Worm (Caenorhabditis elegans): ENCODE measurements around the gene T28A11.25.

Gene T28A11.25

DNA sequence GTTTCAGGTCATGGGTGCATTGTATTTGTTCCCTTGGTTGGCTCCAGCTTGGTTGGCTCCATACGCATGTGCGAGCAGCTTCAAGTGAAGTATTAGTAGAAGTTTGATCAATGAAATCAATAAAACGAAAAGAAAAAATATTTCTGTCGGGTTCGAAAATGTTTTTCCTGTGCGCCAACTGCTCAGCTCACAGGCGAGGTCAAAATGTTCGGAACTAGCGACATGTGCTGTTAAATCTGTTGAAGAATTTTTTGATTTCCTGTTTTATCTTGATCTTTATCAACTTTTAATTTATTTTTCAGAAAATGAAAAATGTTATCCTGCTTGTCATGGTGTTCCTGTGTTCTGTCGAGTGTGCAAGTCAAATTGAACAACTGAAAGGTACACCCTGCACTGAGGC, at the start of gene T28A11.25:
Gene T28A11.25, plus strand, starts transcription at position 301 of the 400 bp plus-strand sequence.
- TF ChIP-seq flt-1 (GFP tag; IDR thresholded peaks at IDR 0.05): no peak
- TF ChIP-seq ztf-29 (GFP tag; IDR thresholded peaks at IDR 0.05): no peak

DNA sequence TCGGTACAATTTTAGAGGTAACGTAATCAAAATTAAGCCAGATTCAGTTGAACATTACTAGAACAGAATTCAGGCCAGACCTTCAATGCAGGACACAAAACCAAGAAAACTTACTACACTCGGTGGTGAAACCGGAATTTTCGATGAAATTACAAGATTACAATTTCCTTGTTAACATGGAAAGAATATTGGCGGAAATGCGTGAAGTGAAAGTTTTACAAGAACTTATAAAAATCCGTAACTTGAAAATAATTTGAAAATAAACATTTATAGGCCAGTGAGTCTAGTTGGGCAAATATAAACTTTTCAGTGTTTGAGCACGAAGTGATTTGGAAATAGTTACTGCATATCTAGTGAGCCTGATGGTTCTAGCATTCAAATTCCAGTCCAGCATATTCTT, 46.7 kb upstream of the T28A11.25 start, which contains the start of gene K08D9.6:
Gene K08D9.6, minus strand, starts transcription at position 101 of the 400 bp plus-strand sequence.
- no peak for TF ChIP-seq tab-1 (GFP tag; IDR thresholded peaks at IDR 0.05)
- TF ChIP-seq ztf-29 (GFP tag; IDR thresholded peaks at IDR 0.05): no peak
- TF ChIP-seq med-1 (GFP tag; optimal IDR thresholded peaks at IDR 0.05; ENCODE audit: insufficient read depth): no peak
- TF ChIP-seq ztf-23 (GFP tag; IDR thresholded peaks at IDR 0.05): no peak
- no peak for TF ChIP-seq T22C8.4 (GFP tag; IDR thresholded peaks at IDR 0.05)
- no peak for TF ChIP-seq flt-1 (GFP tag; IDR thresholded peaks at IDR 0.05)
- no peak for TF ChIP-seq ref-1 (GFP tag; conservative IDR thresholded peaks at IDR 0.05)
- TF ChIP-seq cog-1 (tag; optimal IDR thresholded peaks at IDR 0.05): no peak
- TF ChIP-seq klf-2 (GFP tag; conservative IDR thresholded peaks at IDR 0.05): no peak

DNA sequence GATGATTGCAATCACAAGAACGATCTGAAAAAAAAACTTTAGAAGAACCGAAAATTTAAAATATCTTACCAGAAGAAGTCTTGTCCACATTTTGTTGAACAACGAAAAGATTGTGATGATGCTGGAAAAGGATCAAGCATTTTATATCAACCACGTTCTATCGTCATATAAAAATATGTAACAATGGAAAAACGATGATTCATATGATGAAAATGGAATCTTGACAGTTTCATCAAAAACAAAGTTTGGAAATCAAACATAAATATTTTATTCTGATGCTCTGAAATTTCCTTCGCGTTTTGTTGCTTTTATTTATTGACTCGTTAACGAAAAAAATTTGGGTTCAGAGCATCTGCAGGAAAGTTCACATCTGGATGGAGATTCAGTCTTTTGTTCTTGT, 45.0 kb upstream of the T28A11.25 start, which contains the start of the genes K08D9.9 and str-16:
Gene K08D9.9, minus strand, starts transcription at position 101 of the 400 bp plus-strand sequence.
Gene str-16, plus strand, starts transcription at position 266 of the 400 bp plus-strand sequence.
- TF ChIP-seq med-1 (GFP tag; optimal IDR thresholded peaks at IDR 0.05; ENCODE audit: insufficient read depth) (no peak), tab-1 (GFP tag; IDR thresholded peaks at IDR 0.05) (no peak), cog-1 (tag; optimal IDR thresholded peaks at IDR 0.05) (no peak), ztf-23 (GFP tag; IDR thresholded peaks at IDR 0.05) (no peak), ztf-29 (GFP tag; IDR thresholded peaks at IDR 0.05) (no peak), T22C8.4 (GFP tag; IDR thresholded peaks at IDR 0.05) (no peak), flt-1 (GFP tag; IDR thresholded peaks at IDR 0.05) (no peak), klf-2 (GFP tag; conservative IDR thresholded peaks at IDR 0.05) (no peak), ref-1 (GFP tag; conservative IDR thresholded peaks at IDR 0.05) (no peak)

DNA sequence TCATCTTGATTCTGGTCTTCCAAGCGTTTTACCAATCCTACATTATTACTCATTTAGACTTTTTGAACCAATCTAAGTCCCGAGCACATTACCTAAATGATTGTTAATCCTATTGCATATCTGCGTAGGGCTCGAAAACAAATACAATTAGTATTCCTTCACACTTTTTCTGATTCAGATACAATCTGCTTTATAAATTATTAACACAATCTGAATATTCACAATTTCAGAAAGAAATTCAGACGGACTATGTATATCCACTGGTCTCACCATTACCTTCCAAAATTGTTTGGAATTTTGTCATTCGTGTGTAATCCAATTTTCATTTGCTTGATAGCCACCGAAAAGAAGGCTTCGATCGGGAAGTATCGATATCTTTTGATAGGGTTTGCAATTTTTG, 40.4 kb upstream of the T28A11.25 start, which contains the start of gene srj-11:
Gene srj-11, plus strand, starts transcription at position 250 of the 400 bp plus-strand sequence.
- TF ChIP-seq ztf-29 (GFP tag; IDR thresholded peaks at IDR 0.05) (no peak), klf-2 (GFP tag; conservative IDR thresholded peaks at IDR 0.05) (no peak), med-1 (GFP tag; optimal IDR thresholded peaks at IDR 0.05; ENCODE audit: insufficient read depth) (no peak)

DNA sequence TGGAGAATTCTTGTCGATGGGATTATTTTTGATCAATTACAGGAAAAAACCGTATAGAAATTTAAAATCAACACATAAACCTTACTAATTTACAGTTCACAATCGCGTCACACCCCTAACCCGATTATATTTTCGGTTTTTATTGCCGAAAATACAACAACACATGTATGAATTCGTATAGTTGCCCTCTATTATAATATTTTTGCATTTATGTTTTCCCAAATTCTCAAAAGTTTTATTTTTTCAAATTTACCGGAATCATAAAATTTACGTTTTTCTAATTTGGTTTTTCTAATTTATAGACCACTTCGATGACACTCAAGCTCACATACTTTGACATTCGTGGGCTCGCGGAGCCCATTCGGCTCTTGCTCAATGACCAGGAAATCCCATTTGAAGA, 38.6 kb upstream of the T28A11.25 start, which contains the start of gene gst-23:
Gene gst-23, plus strand, starts transcription at position 301 of the 400 bp plus-strand sequence.
- TF ChIP-seq flt-1 (GFP tag; IDR thresholded peaks at IDR 0.05) (no peak), med-1 (GFP tag; optimal IDR thresholded peaks at IDR 0.05; ENCODE audit: insufficient read depth) (no peak), T22C8.4 (GFP tag; IDR thresholded peaks at IDR 0.05) (no peak), ztf-29 (GFP tag; IDR thresholded peaks at IDR 0.05) (no peak), ref-1 (GFP tag; conservative IDR thresholded peaks at IDR 0.05) (no peak), tab-1 (GFP tag; IDR thresholded peaks at IDR 0.05) (no peak), klf-2 (GFP tag; conservative IDR thresholded peaks at IDR 0.05) (no peak), cog-1 (tag; optimal IDR thresholded peaks at IDR 0.05) (no peak), ztf-23 (GFP tag; IDR thresholded peaks at IDR 0.05) (no peak)

DNA sequence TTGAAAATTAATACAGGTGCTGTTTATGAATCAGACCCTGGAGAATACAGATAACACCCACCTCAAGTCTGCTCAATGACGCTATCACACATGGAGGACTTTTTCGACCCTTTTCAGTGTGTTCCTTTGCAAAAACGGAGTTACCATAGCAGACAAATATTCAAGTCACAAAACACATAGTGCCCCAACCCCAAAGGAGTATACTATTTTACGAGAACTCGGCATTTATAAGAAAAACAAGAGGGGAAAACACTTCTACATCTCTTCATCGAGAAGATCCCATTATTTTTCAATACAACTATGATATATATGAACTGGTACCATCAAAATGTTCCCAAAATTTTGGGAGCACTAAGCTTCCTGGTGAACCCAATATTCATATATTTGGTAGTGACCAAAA, 36.9 kb upstream of the T28A11.25 start, which contains the start of gene srj-7:
Gene srj-7, plus strand, starts transcription at position 301 of the 400 bp plus-strand sequence.
- TF ChIP-seq med-1 (GFP tag; optimal IDR thresholded peaks at IDR 0.05; ENCODE audit: insufficient read depth) (no peak), klf-2 (GFP tag; conservative IDR thresholded peaks at IDR 0.05) (no peak), cog-1 (tag; optimal IDR thresholded peaks at IDR 0.05) (no peak), ztf-29 (GFP tag; IDR thresholded peaks at IDR 0.05) (no peak), flt-1 (GFP tag; IDR thresholded peaks at IDR 0.05) (no peak), ref-1 (GFP tag; conservative IDR thresholded peaks at IDR 0.05) (no peak), tab-1 (GFP tag; IDR thresholded peaks at IDR 0.05) (no peak), ztf-23 (GFP tag; IDR thresholded peaks at IDR 0.05) (no peak), T22C8.4 (GFP tag; IDR thresholded peaks at IDR 0.05) (no peak)

DNA sequence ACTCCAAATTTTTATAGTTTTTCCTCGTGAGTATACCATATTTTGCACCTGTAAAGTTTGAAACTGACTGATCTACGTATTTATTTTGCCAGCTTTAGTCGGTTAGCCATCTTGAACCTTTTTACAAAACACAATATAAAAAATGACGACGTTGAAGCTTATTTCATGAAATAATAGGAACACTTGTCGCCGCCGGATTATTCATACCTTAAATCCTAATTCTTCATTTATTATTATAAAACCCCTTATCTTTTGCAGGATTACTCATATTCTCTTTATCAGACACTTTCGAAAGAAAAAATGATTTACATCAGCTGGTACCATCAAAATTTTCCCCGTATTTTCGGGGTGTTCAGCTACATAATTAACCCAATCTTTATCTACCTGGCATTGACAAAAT, 34.1 kb upstream of the T28A11.25 start, which contains the start of gene srj-8:
Gene srj-8, plus strand, starts transcription at position 301 of the 400 bp plus-strand sequence.
- TF ChIP-seq flt-1 (GFP tag; IDR thresholded peaks at IDR 0.05) (no peak), ztf-29 (GFP tag; IDR thresholded peaks at IDR 0.05) (no peak), T22C8.4 (GFP tag; IDR thresholded peaks at IDR 0.05) (no peak), klf-2 (GFP tag; conservative IDR thresholded peaks at IDR 0.05) (no peak), tab-1 (GFP tag; IDR thresholded peaks at IDR 0.05) (no peak), ref-1 (GFP tag; conservative IDR thresholded peaks at IDR 0.05) (no peak), cog-1 (tag; optimal IDR thresholded peaks at IDR 0.05) (no peak), ztf-23 (GFP tag; IDR thresholded peaks at IDR 0.05) (no peak), med-1 (GFP tag; optimal IDR thresholded peaks at IDR 0.05; ENCODE audit: insufficient read depth) (no peak)

DNA sequence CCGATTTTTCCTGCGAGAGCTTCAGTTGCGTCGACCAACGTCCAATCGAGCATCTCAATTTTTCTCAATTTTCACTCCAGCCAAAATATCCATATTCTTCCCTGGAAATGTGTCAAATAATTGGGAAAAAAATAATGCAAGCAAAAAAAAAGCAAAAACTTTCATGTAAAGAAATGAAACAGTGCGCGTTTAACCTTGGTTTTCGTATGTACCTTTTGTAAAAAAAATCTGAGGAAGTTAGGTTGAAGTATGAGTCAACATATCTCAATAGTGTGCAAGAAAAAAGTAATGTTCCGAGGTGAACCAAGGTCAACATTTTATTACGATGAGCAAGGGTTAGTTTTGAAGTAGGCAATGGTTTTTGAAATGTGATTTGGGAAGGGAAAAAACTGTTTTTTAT, 31.5 kb upstream of the T28A11.25 start, which contains the start of gene T28A11.13:
Gene T28A11.13, minus strand, starts transcription at position 101 of the 400 bp plus-strand sequence.
- TF ChIP-seq ztf-23 (GFP tag; IDR thresholded peaks at IDR 0.05): no peak
- no peak for TF ChIP-seq ref-1 (GFP tag; conservative IDR thresholded peaks at IDR 0.05)
- no peak for TF ChIP-seq med-1 (GFP tag; optimal IDR thresholded peaks at IDR 0.05; ENCODE audit: insufficient read depth)
- TF ChIP-seq tab-1 (GFP tag; IDR thresholded peaks at IDR 0.05): no peak
- no peak for TF ChIP-seq cog-1 (tag; optimal IDR thresholded peaks at IDR 0.05)
- TF ChIP-seq ztf-29 (GFP tag; IDR thresholded peaks at IDR 0.05): no peak
- no peak for TF ChIP-seq T22C8.4 (GFP tag; IDR thresholded peaks at IDR 0.05)
- TF ChIP-seq klf-2 (GFP tag; conservative IDR thresholded peaks at IDR 0.05): no peak
- no peak for TF ChIP-seq flt-1 (GFP tag; IDR thresholded peaks at IDR 0.05)

DNA sequence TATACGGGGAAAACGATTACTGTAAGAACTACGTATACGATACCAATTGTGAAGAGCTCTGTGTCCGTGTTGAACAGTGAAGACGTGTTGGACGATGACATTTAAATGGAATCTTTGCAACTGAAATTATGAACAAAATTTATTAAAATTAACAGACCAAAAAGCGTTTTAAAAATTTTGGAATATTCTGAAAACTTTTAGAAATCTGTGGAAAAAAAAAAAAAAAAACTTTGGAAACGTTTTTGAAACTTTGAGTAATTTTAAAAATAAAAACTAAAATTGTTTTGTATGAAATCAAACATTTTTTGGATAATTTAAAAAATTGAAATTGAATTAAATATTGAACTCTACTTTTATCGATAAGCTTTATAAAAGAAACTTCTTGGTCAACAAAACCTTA, 25.6 kb upstream of the T28A11.25 start, which contains the start of gene srt-63:
Gene srt-63, minus strand, starts transcription at position 101 of the 400 bp plus-strand sequence.
- TF ChIP-seq ztf-23 (GFP tag; IDR thresholded peaks at IDR 0.05) (no peak), tab-1 (GFP tag; IDR thresholded peaks at IDR 0.05) (no peak), ztf-29 (GFP tag; IDR thresholded peaks at IDR 0.05) (no peak), klf-2 (GFP tag; conservative IDR thresholded peaks at IDR 0.05) (no peak), med-1 (GFP tag; optimal IDR thresholded peaks at IDR 0.05; ENCODE audit: insufficient read depth) (no peak), flt-1 (GFP tag; IDR thresholded peaks at IDR 0.05) (no peak), cog-1 (tag; optimal IDR thresholded peaks at IDR 0.05) (no peak), ref-1 (GFP tag; conservative IDR thresholded peaks at IDR 0.05) (no peak), T22C8.4 (GFP tag; IDR thresholded peaks at IDR 0.05) (no peak)

DNA sequence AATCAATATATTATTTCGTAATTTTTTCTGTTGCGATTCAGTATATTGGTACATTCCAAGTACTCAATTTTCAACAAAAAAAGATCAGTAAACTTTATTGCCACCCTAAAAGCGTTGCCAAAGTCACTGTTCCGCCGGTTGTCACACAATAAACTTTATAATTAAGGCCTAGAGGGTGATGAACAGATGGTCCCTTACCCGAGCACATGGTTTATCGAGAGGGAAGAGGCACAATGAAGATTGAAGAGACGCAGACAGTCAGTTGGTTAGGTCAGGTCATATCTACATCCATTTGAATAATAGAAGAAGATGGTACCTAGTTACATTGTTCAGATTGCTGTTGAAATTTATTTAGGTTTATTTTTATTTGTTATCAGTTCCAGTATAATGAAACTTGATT, 24.8 kb upstream of the T28A11.25 start:
- no peak for TF ChIP-seq T22C8.4 (GFP tag; IDR thresholded peaks at IDR 0.05)
- no peak for TF ChIP-seq med-1 (GFP tag; optimal IDR thresholded peaks at IDR 0.05; ENCODE audit: insufficient read depth)
- no peak for TF ChIP-seq flt-1 (GFP tag; IDR thresholded peaks at IDR 0.05)
- no peak for TF ChIP-seq tab-1 (GFP tag; IDR thresholded peaks at IDR 0.05)
- TF ChIP-seq ztf-23 (GFP tag; IDR thresholded peaks at IDR 0.05): no peak
- no peak for TF ChIP-seq ref-1 (GFP tag; conservative IDR thresholded peaks at IDR 0.05)
- TF ChIP-seq ztf-29 (GFP tag; IDR thresholded peaks at IDR 0.05): no peak

Data from whole organism, midembryonic.